Fruit fly (Drosophila melanogaster) whole organism, embryonic: ENCODE data around the gene CG11699.
A peak's percentile ranks its signal among the peaks of the same experiment; 100 is the strongest.

Experiments used
- Aef1 ChIP-seq: fragments of 200-800 bp; sonication (Bioruptor generic); IDR thresholded peaks from 3 replicates; pipeline ENCODE4 v1.3.6; 2022; ENCODE audit warnings: missing biosample characterization, missing genetic modification characterization
- Bgb ChIP-seq: fragments of 200-800 bp; sonication (Bioruptor generic); IDR thresholded peaks from 2 replicates; pipeline ENCODE4 v1.3.6; 2022; ENCODE audit warnings: missing biosample characterization, missing genetic modification characterization; ENCODE audit not compliant: partially characterized antibody
- Bteb2 ChIP-seq: fragments of 200-800 bp; sonication (Bioruptor generic); optimal IDR thresholded peaks from 2 replicates; lab custom pipeline; 2016; ENCODE audit warnings: missing biosample characterization, missing genetic modification characterization
- CG13123 ChIP-seq: fragments of 200-800 bp; sonication (Bioruptor generic); optimal IDR thresholded peaks from 2 replicates; lab custom pipeline; 2016; ENCODE audit warnings: missing biosample characterization, missing genetic modification characterization
- CG15073 ChIP-seq: fragments of 200-800 bp; sonication (Bioruptor generic); optimal IDR thresholded peaks from 2 replicates; lab custom pipeline; 2016; ENCODE audit warnings: missing biosample characterization, missing genetic modification characterization
- CG1529 ChIP-seq: fragments of 200-800 bp; sonication (Bioruptor generic); optimal IDR thresholded peaks from 3 replicates; lab custom pipeline; 2018; ENCODE audit warnings: missing biosample characterization, missing genetic modification characterization
- CG15601 ChIP-seq: fragments of 200-800 bp; sonication (Bioruptor generic); optimal IDR thresholded peaks from 3 replicates; lab custom pipeline; 2019; ENCODE audit warnings: missing biosample characterization, mild to moderate bottlenecking, missing genetic modification characterization, moderate library complexity
- CG17328 ChIP-seq: fragments of 200-800 bp; sonication (Bioruptor generic); IDR thresholded peaks from 2 replicates; pipeline ENCODE4 v1.3.6; 2022; ENCODE audit warnings: missing biosample characterization, missing genetic modification characterization
- CG18599 ChIP-seq: fragments of 200-800 bp; sonication (Bioruptor generic); optimal IDR thresholded peaks from 3 replicates; lab custom pipeline; 2017; ENCODE audit warnings: missing biosample characterization, missing genetic modification characterization, mild to moderate bottlenecking, moderate library complexity, missing genetic modification reagents
- CG2202 ChIP-seq: fragments of 200-800 bp; sonication (Bioruptor generic); optimal IDR thresholded peaks from 2 replicates; lab custom pipeline; 2018; ENCODE audit warnings: missing biosample characterization, mild to moderate bottlenecking, missing genetic modification characterization
- CG31365 ChIP-seq: fragments of 200-800 bp; sonication (Bioruptor generic); optimal IDR thresholded peaks from 2 replicates; lab custom pipeline; 2018; ENCODE audit warnings: missing biosample characterization, mild to moderate bottlenecking, missing genetic modification characterization
- CG4820 ChIP-seq: fragments of 200-800 bp; sonication (Bioruptor generic); optimal IDR thresholded peaks from 3 replicates; lab custom pipeline; 2016; ENCODE audit warnings: missing biosample characterization, missing genetic modification characterization
- CG5180 ChIP-seq: fragments of 200-800 bp; sonication (Bioruptor generic); optimal IDR thresholded peaks from 3 replicates; lab custom pipeline; 2017; ENCODE audit warnings: missing biosample characterization, missing genetic modification characterization, mild to moderate bottlenecking, moderate library complexity, missing genetic modification reagents
- CG6689 ChIP-seq: fragments of 200-800 bp; sonication (Bioruptor generic); IDR thresholded peaks from 2 replicates; pipeline ENCODE4 v1.3.6; 2022; ENCODE audit warnings: missing biosample characterization, missing genetic modification characterization
- CG6791 ChIP-seq: fragments of 200-800 bp; sonication (Bioruptor generic); IDR thresholded peaks from 3 replicates; pipeline ENCODE4 v1.3.6; 2022; ENCODE audit warnings: missing biosample characterization, missing genetic modification characterization; ENCODE audit not compliant: partially characterized antibody
- CG8359 ChIP-seq: fragments of 200-800 bp; sonication (Bioruptor generic); optimal IDR thresholded peaks from 2 replicates; lab custom pipeline; 2017; ENCODE audit warnings: missing biosample characterization, mild to moderate bottlenecking, missing genetic modification characterization, borderline replicate concordance
- CG8944 ChIP-seq: fragments of 200-800 bp; sonication (Bioruptor generic); optimal IDR thresholded peaks from 3 replicates; lab custom pipeline; 2016; ENCODE audit warnings: missing biosample characterization, missing genetic modification characterization
- CG9727 ChIP-seq: fragments of 200-800 bp; sonication (Bioruptor generic); optimal IDR thresholded peaks from 3 replicates; lab custom pipeline; 2017; ENCODE audit warnings: missing biosample characterization, mild to moderate bottlenecking, missing genetic modification characterization
- CrebB ChIP-seq: fragments of 200-800 bp; sonication (Bioruptor generic); optimal IDR thresholded peaks from 3 replicates; lab custom pipeline; 2018; ENCODE audit warnings: missing biosample characterization, mild to moderate bottlenecking, missing genetic modification characterization
- D19A ChIP-seq: fragments of 200-800 bp; optimal IDR thresholded peaks from 3 replicates; lab custom pipeline; 2019; ENCODE audit warnings: missing biosample characterization, mild to moderate bottlenecking, missing genetic modification characterization, moderate library complexity
- D19B ChIP-seq: fragments of 200-800 bp; sonication (Bioruptor generic); optimal IDR thresholded peaks from 2 replicates; lab custom pipeline; 2017; ENCODE audit warnings: missing biosample characterization, mild to moderate bottlenecking, missing genetic modification characterization
- Fer3 ChIP-seq: fragments of 200-800 bp; sonication (Bioruptor generic); optimal IDR thresholded peaks from 2 replicates; lab custom pipeline; 2018; ENCODE audit warnings: missing biosample characterization, mild to moderate bottlenecking, missing genetic modification characterization, moderate library complexity
- HLH3B ChIP-seq: fragments of 200-800 bp; sonication (Bioruptor generic); IDR thresholded peaks from 2 replicates; pipeline ENCODE4 v1.3.6; 2022; ENCODE audit warnings: missing biosample characterization, missing genetic modification characterization
- Hmx ChIP-seq: fragments of 200-800 bp; sonication (Bioruptor generic); optimal IDR thresholded peaks from 2 replicates; lab custom pipeline; 2016; ENCODE audit warnings: missing biosample characterization, missing genetic modification characterization
- Med ChIP-seq: fragments of 200-800 bp; sonication (Bioruptor generic); peaks from one replicate; lab custom pipeline; 2016; ENCODE audit warnings: missing biosample characterization, missing genetic modification characterization, mild to moderate bottlenecking, inconsistent platforms, moderate library complexity
- NfI ChIP-seq: fragments of 200-800 bp; sonication (Bioruptor generic); optimal IDR thresholded peaks from 3 replicates; lab custom pipeline; 2018; ENCODE audit warnings: missing biosample characterization, mild to moderate bottlenecking, missing genetic modification characterization, moderate library complexity
- PHDP ChIP-seq: fragments of 200-800 bp; sonication (Bioruptor generic); optimal IDR thresholded peaks from 3 replicates; lab custom pipeline; 2018; ENCODE audit warnings: missing biosample characterization, mild to moderate bottlenecking, missing genetic modification characterization, moderate library complexity
- Side ChIP-seq: fragments of 200-800 bp; sonication (Bioruptor generic); optimal IDR thresholded peaks from 2 replicates; lab custom pipeline; 2016; ENCODE audit warnings: missing biosample characterization, missing genetic modification characterization
- Sin3A ChIP-seq: fragments of >200 bp; optimal IDR thresholded peaks from 2 replicates; lab custom pipeline; 2018
- Sox100B ChIP-seq: fragments of 200-800 bp; sonication (Bioruptor generic); optimal IDR thresholded peaks from 3 replicates; lab custom pipeline; 2018; ENCODE audit warnings: missing biosample characterization, mild to moderate bottlenecking, missing genetic modification characterization
- Sry-δ ChIP-seq: fragments of 200-800 bp; sonication (Bioruptor generic); optimal IDR thresholded peaks from 2 replicates; lab custom pipeline; 2016; ENCODE audit warnings: missing biosample characterization, missing genetic modification characterization
- Usf ChIP-seq: fragments of 200-800 bp; sonication (Bioruptor generic); optimal IDR thresholded peaks from 2 replicates; lab custom pipeline; 2017; ENCODE audit warnings: missing genotype, missing biosample characterization, missing genetic modification characterization
- Xbp1 ChIP-seq: fragments of 200-800 bp; sonication (Bioruptor generic); optimal IDR thresholded peaks from 3 replicates; lab custom pipeline; 2016; ENCODE audit warnings: missing biosample characterization, mild to moderate bottlenecking, missing genetic modification characterization
- abd-A ChIP-seq: fragments of 200-800 bp; sonication (Bioruptor generic); optimal IDR thresholded peaks from 3 replicates; lab custom pipeline; 2019; ENCODE audit warnings: missing biosample characterization, mild to moderate bottlenecking, missing genetic modification characterization, moderate library complexity
- bcd ChIP-seq: fragments of 200-800 bp; sonication (Bioruptor generic); optimal IDR thresholded peaks from 2 replicates; lab custom pipeline; 2017; ENCODE audit warnings: missing biosample characterization, mild to moderate bottlenecking, missing genetic modification characterization
- bsh ChIP-seq, 2 experiments: fragments of 200-800 bp; sonication (Bioruptor generic); optimal IDR thresholded peaks; 2 replicates each; lab custom pipeline; 2017 to 2018; ENCODE audit warnings: mild to moderate bottlenecking in 2 of 2, missing biosample characterization in 2 of 2, missing genetic modification characterization in 2 of 2, moderate library complexity in 1 of 2
- caup ChIP-seq: fragments of 200-800 bp; sonication (Bioruptor generic); optimal IDR thresholded peaks from 3 replicates; lab custom pipeline; 2017; ENCODE audit warnings: missing biosample characterization, mild to moderate bottlenecking, missing genetic modification characterization, moderate library complexity; ENCODE audit not compliant: severe bottlenecking
- dysf ChIP-seq: fragments of 200-800 bp; sonication (Bioruptor generic); IDR thresholded peaks from 3 replicates; pipeline ENCODE4 v1.3.6; 2022; ENCODE audit warnings: missing biosample characterization, missing genetic modification characterization
- exex ChIP-seq: fragments of 200-800 bp; sonication (Bioruptor generic); optimal IDR thresholded peaks from 4 replicates; lab custom pipeline; 2018; ENCODE audit warnings: missing biosample characterization, mild to moderate bottlenecking, missing genetic modification characterization, moderate library complexity
- fd3F ChIP-seq: fragments of 200-800 bp; sonication (Bioruptor generic); optimal IDR thresholded peaks from 2 replicates; lab custom pipeline; 2018; ENCODE audit warnings: missing biosample characterization, mild to moderate bottlenecking, missing genetic modification characterization, moderate library complexity
- grn ChIP-seq: fragments of 200-800 bp; sonication (Bioruptor generic); optimal IDR thresholded peaks from 3 replicates; lab custom pipeline; 2017; ENCODE audit warnings: missing biosample characterization, missing genetic modification characterization
- ham ChIP-seq: fragments of 200-800 bp; sonication (Bioruptor generic); IDR thresholded peaks from 2 replicates; pipeline ENCODE4 v1.3.6; 2022; ENCODE audit warnings: missing biosample characterization, missing genetic modification characterization
- nerfin-1 ChIP-seq: fragments of 200-800 bp; sonication (Bioruptor generic); optimal IDR thresholded peaks from 3 replicates; lab custom pipeline; 2019; ENCODE audit warnings: missing biosample characterization, mild to moderate bottlenecking, missing genetic modification characterization, moderate library complexity
- odd ChIP-seq: fragments of 200-800 bp; sonication (Bioruptor generic); optimal IDR thresholded peaks from 2 replicates; lab custom pipeline; 2017; ENCODE audit warnings: missing biosample characterization, mild to moderate bottlenecking, missing genetic modification characterization
- pros ChIP-seq: fragments of 200-800 bp; sonication (Bioruptor generic); optimal IDR thresholded peaks from 3 replicates; lab custom pipeline; 2019; ENCODE audit warnings: missing biosample characterization, mild to moderate bottlenecking, missing genetic modification characterization, moderate library complexity
- ro ChIP-seq: fragments of 200-800 bp; sonication (Bioruptor generic); IDR thresholded peaks from 2 replicates; pipeline ENCODE4 v1.3.6; 2022; ENCODE audit warnings: missing biosample characterization, missing genetic modification characterization
- slou ChIP-seq: fragments of 200-800 bp; sonication (Bioruptor generic); optimal IDR thresholded peaks from 3 replicates; lab custom pipeline; 2016; ENCODE audit warnings: missing biosample characterization, missing genetic modification characterization
- sob ChIP-seq: fragments of 200-800 bp; sonication (Bioruptor generic); IDR thresholded peaks from 2 replicates; pipeline ENCODE4 v1.3.6; 2022; ENCODE audit warnings: missing biosample characterization, missing genetic modification characterization
- sqz ChIP-seq: fragments of 200-800 bp; sonication (Bioruptor generic); optimal IDR thresholded peaks from 3 replicates; lab custom pipeline; 2018; ENCODE audit warnings: missing biosample characterization, mild to moderate bottlenecking, missing genetic modification characterization
- tll ChIP-seq, 2 experiments: fragments of 200-800 bp in 1 of 2; fragments of >200 bp in 1 of 2; sonication (Bioruptor generic) in 1 of 2; optimal IDR thresholded peaks; 2 replicates each; lab custom pipeline; 2017 to 2019; ENCODE audit warnings: missing biosample characterization in 2 of 2, missing genetic modification characterization in 2 of 2, mild to moderate bottlenecking in 1 of 2, moderate library complexity in 1 of 2
- yki ChIP-seq: fragments of >200 bp; optimal IDR thresholded peaks from 3 replicates; lab custom pipeline; 2018

CG11699 gene

dm6 chrX:11576540-11576939 lies 6.1 kb downstream of the CG11699 start, which contains the start of gene CG11695 (continued):
- TF ChIP-seq CG6791 (GFP tag; lab: Robert Waterston, UW), result no peak
- TF ChIP-seq dysf (GFP tag; lab: Robert Waterston, UW), result peak; percentile 76
- peak; percentile 34 for TF ChIP-seq D19A (tag; lab: Kevin White, UChicago)
- peak; percentile 48; the same call in 2 of the 3 replicates for TF ChIP-seq Aef1 (GFP tag; lab: Robert Waterston, UW)
- peak; percentile 91 for TF ChIP-seq Med
- peak; percentile 73 for TF ChIP-seq Xbp1 (GFP tag; lab: Kevin White, UChicago)
- no peak for TF ChIP-seq Usf (GFP tag; lab: Kevin White, UChicago)
- no peak for TF ChIP-seq abd-A (tag; lab: Kevin White, UChicago)
- TF ChIP-seq CG15601 (tag; lab: Kevin White, UChicago), result peak; percentile 44
- TF ChIP-seq ham, result no peak
- no peak for TF ChIP-seq CG13123 (GFP tag; lab: Kevin White, UChicago)
- TF ChIP-seq Side (GFP tag; lab: Kevin White, UChicago), result peak; percentile 20
- peak; percentile 73 for TF ChIP-seq NfI
- TF ChIP-seq Bteb2 (GFP tag; lab: Kevin White, UChicago), result peak; percentile 4
- TF ChIP-seq D19B (GFP tag; lab: Kevin White, UChicago), result no peak
- peak; percentile 52 for TF ChIP-seq CG9727
- TF ChIP-seq slou (GFP tag; lab: Kevin White, UChicago), result peak; percentile 60
- TF ChIP-seq fd3F (GFP tag; lab: Kevin White, UChicago), result peak; percentile 47
- TF ChIP-seq Sox100B (GFP tag; lab: Kevin White, UChicago), result no peak
- TF ChIP-seq CG8944, result no peak
- TF ChIP-seq exex (tag; lab: Kevin White, UChicago), result no peak
- peak; percentile 72 for TF ChIP-seq CG6689 (GFP tag; lab: Robert Waterston, UW)
- TF ChIP-seq odd (GFP tag; lab: Kevin White, UChicago), result peak; percentile 4
- TF ChIP-seq Fer3, result peak; percentile 72
- TF ChIP-seq sqz, result no peak
- TF ChIP-seq PHDP (tag; lab: Kevin White, UChicago), result peak; percentile 67
- TF ChIP-seq tll (GFP tag; optimal IDR thresholded peaks at IDR 0.05; lab: Kevin White, UChicago), result no peak
- no peak for TF ChIP-seq CG5180 (GFP tag; lab: Kevin White, UChicago)
- TF ChIP-seq CG8359 (GFP tag; lab: Kevin White, UChicago), result no peak
- 0 out of 2 replicates have a peak, but pooled peaks have one; percentile 42 for TF ChIP-seq CG17328 (GFP tag; lab: Robert Waterston, UW)
- TF ChIP-seq pros (GFP tag; lab: Kevin White, UChicago), result peak; percentile 14
- peak; percentile 44 for TF ChIP-seq Sin3A (lab: Kevin White, UChicago)
- no peak for TF ChIP-seq CG1529 (GFP tag; lab: Kevin White, UChicago)
- no peak for TF ChIP-seq Bgb (GFP tag; lab: Robert Waterston, UW)
- TF ChIP-seq Hmx (GFP tag; lab: Kevin White, UChicago), result no peak
- peak; percentile 26 for TF ChIP-seq Sry-δ (GFP tag; lab: Kevin White, UChicago)
- no peak for TF ChIP-seq grn
- TF ChIP-seq HLH3B (GFP tag; lab: Robert Waterston, UW), result peak; percentile 37; the same call in 1 of the 2 replicates
- TF ChIP-seq CG18599, result peak; percentile 75
- TF ChIP-seq nerfin-1, result peak; percentile 62
- no peak for TF ChIP-seq CG15073 (GFP tag; lab: Kevin White, UChicago)
- TF ChIP-seq sob (GFP tag; lab: Robert Waterston, UW), result peak; percentile 71
- TF ChIP-seq yki (lab: Kevin White, UChicago), result no peak
- TF ChIP-seq CrebB (tag; lab: Kevin White, UChicago), result no peak
- TF ChIP-seq ro, result no peak
- peak; percentile 45 for TF ChIP-seq bcd (GFP tag; lab: Kevin White, UChicago)
- TF ChIP-seq CG4820 (GFP tag; lab: Kevin White, UChicago), result peak; percentile 48
- no peak for TF ChIP-seq CG2202 (tag; lab: Kevin White, UChicago)
- TF ChIP-seq CG31365 (tag; lab: Kevin White, UChicago), result no peak
- peak; percentile 7 to 58 for TF ChIP-seq bsh (GFP tag; optimal IDR thresholded peaks at IDR 0.05; lab: Kevin White, UChicago)
- peak; percentile 53 for TF ChIP-seq caup (GFP tag; lab: Kevin White, UChicago)
